Worm (Caenorhabditis elegans): ENCODE data around the gene henn-1.

- no peak for TF ChIP-seq flt-1 (GFP tag; IDR thresholded peaks at IDR 0.05)
- no peak for TF ChIP-seq cog-1 (tag; optimal IDR thresholded peaks at IDR 0.05)
Observed at ce11 chrIII:8217919-8218318, 14.5 kb upstream of the henn-1 start, which contains the start of gene C30A5.16.
